Worm (Caenorhabditis elegans) whole organism, L3 larva: ENCODE measurements around the gene Y40H7A.4.

Source experiments
- ceh-82 ChIP-seq: fragments of 150-350 bp; optimal IDR thresholded peaks from 2 replicates; lab custom pipeline; 2014; ENCODE audit warnings: missing biosample characterization, missing genetic modification characterization
- elt-3 ChIP-seq, 3 experiments: fragments of 150-350 bp in 1 of 3; sonication (generic microtip) in 2 of 3; optimal IDR thresholded peaks; 2 replicates in 2 of 3; 4 replicates in 1 of 3; lab custom pipeline; 2014 to 2017; ENCODE audit warnings: missing biosample characterization in 3 of 3, missing genetic modification characterization in 3 of 3
- nhr-28 ChIP-seq: fragments of 150-350 bp; optimal IDR thresholded peaks from 2 replicates; lab custom pipeline; 2014; ENCODE audit warnings: missing biosample characterization, missing genetic modification characterization
- skn-1 ChIP-seq: fragments of 150-350 bp; optimal IDR thresholded peaks from 2 replicates; lab custom pipeline; 2014; ENCODE audit warnings: missing biosample characterization, missing genetic modification characterization
- tbx-2 ChIP-seq: sonication (generic microtip); optimal IDR thresholded peaks from 2 replicates; lab custom pipeline; 2016; ENCODE audit warnings: mild to moderate bottlenecking, missing genetic modification characterization, missing compliant biosample characterization

- TF ChIP-seq nhr-28 (tag; lab: Kevin White, UChicago): no peak
- no peak for TF ChIP-seq ceh-82 (tag; lab: Kevin White, UChicago)
- TF ChIP-seq elt-3 (tag; optimal IDR thresholded peaks at IDR 0.05; lab: Kevin White, UChicago): no peak
- TF ChIP-seq tbx-2 (tag; lab: Kevin White, UChicago): no peak
- TF ChIP-seq skn-1 (tag; lab: Kevin White, UChicago): no peak
Measured at ce11 chrIV:15165602-15166001, 9.7 kb downstream of the Y40H7A.4 start.
